Fruit fly (Drosophila melanogaster) ovary, adult (tissue): ENCODE results near the gene spri.

Experiments used
- CG17801 ChIP-seq: fragments of 200-800 bp; optimal IDR thresholded peaks from 2 replicates; lab custom pipeline; 2019; ENCODE audit warnings: missing biosample characterization, mild to moderate bottlenecking, missing genetic modification characterization, moderate library complexity; ENCODE audit not compliant: partially characterized antibody

Gene spri

dm6 chrX:10472614-10473248, 112.5 kb downstream of the spri start:
- peak; percentile 6 for TF ChIP-seq CG17801 (GFP tag; lab: Kevin White, UChicago)

- no peak for TF ChIP-seq CG17801 (GFP tag; lab: Kevin White, UChicago)
Observed at dm6 chrX:10464531-10464930, 120.7 kb downstream of the spri start.

dm6 chrX:10463056-10463710, 122.0 kb downstream of the spri start:
- no peak for TF ChIP-seq CG17801 (GFP tag; lab: Kevin White, UChicago)

dm6 chrX:10461938-10462337, 123.3 kb downstream of the spri start:
- no peak for TF ChIP-seq CG17801 (GFP tag; lab: Kevin White, UChicago)

- TF ChIP-seq CG17801 (GFP tag; lab: Kevin White, UChicago), result peak; percentile 73
Observed at dm6 chrX:10460506-10461114, 124.6 kb downstream of the spri start, which contains the start of gene Neb-cGP. Gene Neb-cGP, plus strand, starts transcription at chrX:10460736.

dm6 chrX:10459576-10459975, 125.6 kb downstream of the spri start, which contains the start of gene Or9a:
Gene Or9a, minus strand, starts transcription at chrX:10459676.
- no peak for TF ChIP-seq CG17801 (GFP tag; lab: Kevin White, UChicago)

dm6 chrX:10454795-10455194, 130.4 kb downstream of the spri start, which contains the start of gene CG32683:
Gene CG32683, minus strand, starts transcription at chrX:10454895.
- no peak for TF ChIP-seq CG17801 (GFP tag; lab: Kevin White, UChicago)
